Fruit fly (Drosophila melanogaster): ENCODE data around the gene msl-1.

Gene msl-1

DNA sequence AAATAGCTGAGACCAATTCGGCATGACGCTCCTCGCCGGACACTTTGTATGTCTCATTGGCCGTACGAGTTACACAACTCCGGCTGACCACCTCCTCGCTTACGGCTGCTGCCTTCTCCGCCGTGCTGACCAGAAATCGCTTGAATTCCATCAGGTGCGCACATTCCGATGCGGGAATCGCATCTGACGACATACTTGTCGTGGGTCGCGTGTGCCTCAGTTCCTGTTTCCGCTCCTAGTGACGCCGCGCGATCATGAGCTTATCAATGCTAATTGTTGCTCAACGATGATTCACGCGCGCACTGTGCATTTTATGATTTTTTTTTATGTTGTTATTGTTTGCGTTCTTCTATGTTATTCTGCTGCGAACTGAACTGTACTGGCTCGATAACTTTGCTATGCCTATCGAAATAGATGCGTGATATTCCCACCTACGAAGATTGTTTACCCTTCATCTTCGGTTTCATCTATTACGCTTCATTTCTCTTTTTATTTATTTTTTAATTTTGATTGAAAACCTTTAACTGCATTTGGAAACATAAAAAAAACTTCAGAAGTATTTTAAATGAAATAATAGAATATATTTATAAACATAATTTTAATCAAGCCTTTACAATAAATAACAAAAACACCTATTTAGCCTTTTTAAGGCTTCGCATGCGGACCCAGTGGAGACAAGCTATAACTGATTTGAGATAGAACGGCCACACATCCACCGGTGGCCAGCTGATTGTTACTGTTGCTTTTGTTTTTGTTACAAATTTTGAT lies 14.3 kb upstream of the msl-1 start, which contains the start of the genes CG10376 and CG10343 (continued):
- peak; percentile 22 for TF ChIP-seq hkb (optimal IDR thresholded peaks at IDR 0.05)
- peak; percentile 71 for TF ChIP-seq hkb (GFP tag; IDR thresholded peaks at IDR 0.05)
- TF ChIP-seq odd (GFP tag; optimal IDR thresholded peaks at IDR 0.05), result peak; percentile 59
- peak; percentile 66 for TF ChIP-seq Adf1 (GFP tag; IDR thresholded peaks at IDR 0.05)
- peak; percentile 80 for TF ChIP-seq CG11085 (GFP tag; IDR thresholded peaks at IDR 0.05)
- peak; percentile 89 for TF ChIP-seq scrt (GFP tag; optimal IDR thresholded peaks at IDR 0.05)
- peak; percentile 72 for TF ChIP-seq Spps (tag; optimal IDR thresholded peaks at IDR 0.05)
- peak; percentile 21 for TF ChIP-seq dm (GFP tag; optimal IDR thresholded peaks at IDR 0.05)
- TF ChIP-seq CG31365 (tag; optimal IDR thresholded peaks at IDR 0.05), result no peak
- peak; percentile 76 for TF ChIP-seq wdn (GFP tag; IDR thresholded peaks at IDR 0.05)
- no peak for TF ChIP-seq CG7745 (tag; optimal IDR thresholded peaks at IDR 0.05)
- peak; percentile 80 for TF ChIP-seq trh (GFP tag; optimal IDR thresholded peaks at IDR 0.05)
- peak; percentile 97 for TF ChIP-seq CoRest (tag; optimal IDR thresholded peaks at IDR 0.05)
- TF ChIP-seq ind (GFP tag; optimal IDR thresholded peaks at IDR 0.05), result peak; percentile 86
- no peak for TF ChIP-seq btn (GFP tag; optimal IDR thresholded peaks at IDR 0.05)
- no peak for TF ChIP-seq CG16813 (GFP tag; IDR thresholded peaks at IDR 0.05; ENCODE audit: partially characterized antibody)
- peak; percentile 93 for TF ChIP-seq grau (tag; optimal IDR thresholded peaks at IDR 0.05)
- TF ChIP-seq sd (tag; optimal IDR thresholded peaks at IDR 0.05), result peak; percentile 90
- peak; percentile 16 for TF ChIP-seq emc (GFP tag; optimal IDR thresholded peaks at IDR 0.05)
- TF ChIP-seq CG12155 (GFP tag; optimal IDR thresholded peaks at IDR 0.05), result peak; percentile 83
- TF ChIP-seq CG8944 (GFP tag; optimal IDR thresholded peaks at IDR 0.05), result peak; percentile 49
- TF ChIP-seq Rfx (GFP tag; IDR thresholded peaks at IDR 0.05), result peak; percentile 88
- TF ChIP-seq Chrac-16 (GFP tag; optimal IDR thresholded peaks at IDR 0.05), result peak; percentile 88
- peak; percentile 98 for TF ChIP-seq CG17361 (GFP tag; IDR thresholded peaks at IDR 0.05)
- TF ChIP-seq ase (GFP tag; IDR thresholded peaks at IDR 0.05), result peak; percentile 62; the same call in 1 of the 3 replicates
- TF ChIP-seq CG8281 (tag; optimal IDR thresholded peaks at IDR 0.05), result peak; percentile 70
- TF ChIP-seq CG34224 (GFP tag; IDR thresholded peaks at IDR 0.05; ENCODE audit: partially characterized antibody), result no peak
- no peak for TF ChIP-seq CG2129 (GFP tag; IDR thresholded peaks at IDR 0.05; ENCODE audit: partially characterized antibody)
- no peak for TF ChIP-seq Lim3 (GFP tag; IDR thresholded peaks at IDR 0.05)
- peak; percentile 72; the same call in 1 of the 2 replicates for TF ChIP-seq rib (GFP tag; IDR thresholded peaks at IDR 0.05)
- TF ChIP-seq Awh (GFP tag; IDR thresholded peaks at IDR 0.05), result 0 out of 2 replicates have a peak, but pooled peaks have one; percentile 22
- no peak for TF ChIP-seq CG8089 (GFP tag; optimal IDR thresholded peaks at IDR 0.05)
- peak; percentile 86 for TF ChIP-seq B-H2 (GFP tag; optimal IDR thresholded peaks at IDR 0.05)
- TF ChIP-seq Hr3 (GFP tag; optimal IDR thresholded peaks at IDR 0.05), result peak; percentile 94
- peak; percentile 99 for TF ChIP-seq D19A (tag; optimal IDR thresholded peaks at IDR 0.05)
- TF ChIP-seq pros (GFP tag; optimal IDR thresholded peaks at IDR 0.05), result no peak
- TF ChIP-seq Bgb (GFP tag; IDR thresholded peaks at IDR 0.05; ENCODE audit: partially characterized antibody), result peak; percentile 55; the same call in 1 of the 2 replicates
- TF ChIP-seq CG14441 (GFP tag; IDR thresholded peaks at IDR 0.05), result peak; percentile 82
- peak; percentile 59 for TF ChIP-seq fd102C (GFP tag; optimal IDR thresholded peaks at IDR 0.05)
- peak; percentile 95 for TF ChIP-seq CG13424 (tag; optimal IDR thresholded peaks at IDR 0.05)
- TF ChIP-seq CG10543 (GFP tag; optimal IDR thresholded peaks at IDR 0.05), result peak; percentile 92
- TF ChIP-seq Abd-B (GFP tag; optimal IDR thresholded peaks at IDR 0.05), result peak; percentile 98
- peak; percentile 99 for TF ChIP-seq nerfin-1 (tag; optimal IDR thresholded peaks at IDR 0.05)
- TF ChIP-seq usp (GFP tag; optimal IDR thresholded peaks at IDR 0.05), result no peak
- TF ChIP-seq sim (GFP tag; IDR thresholded peaks at IDR 0.05), result 0 out of 2 replicates have a peak, but pooled peaks have one; percentile 41
- TF ChIP-seq Vsx1 (GFP tag; optimal IDR thresholded peaks at IDR 0.05), result peak; percentile 72
- peak; percentile 72 for TF ChIP-seq CG17328 (GFP tag; IDR thresholded peaks at IDR 0.05)
- TF ChIP-seq crp (GFP tag; optimal IDR thresholded peaks at IDR 0.05), result peak; percentile 83 to 96
- peak; percentile 37 for TF ChIP-seq CG17186 (GFP tag; optimal IDR thresholded peaks at IDR 0.05)
